Worm (Caenorhabditis elegans) whole organism, mixed stage, embryonic: Measurements from ENCODE around the gene Y32G9A.2.

Source experiments
- M03D4.4 ChIP-seq: sonication (generic microtip); optimal IDR thresholded peaks from 2 replicates; lab custom pipeline; 2017; ENCODE audit warnings: mild to moderate bottlenecking, missing genetic modification characterization, missing compliant biosample characterization
- blmp-1 ChIP-seq: fragments of 150-350 bp; optimal IDR thresholded peaks from 2 replicates; lab custom pipeline; 2014; ENCODE audit warnings: missing biosample characterization, missing genetic modification characterization
- ces-1 ChIP-seq: fragments of 150-350 bp; optimal IDR thresholded peaks from 2 replicates; lab custom pipeline; 2014; ENCODE audit warnings: missing biosample characterization, missing genetic modification reagents, missing genetic modification characterization
- lin-13 ChIP-seq: fragments of 150-350 bp; optimal IDR thresholded peaks from 2 replicates; lab custom pipeline; 2014; ENCODE audit warnings: missing biosample characterization, missing genetic modification characterization
- mls-2 ChIP-seq: sonication (generic microtip); optimal IDR thresholded peaks from 2 replicates; lab custom pipeline; 2016; ENCODE audit warnings: mild to moderate bottlenecking, missing genetic modification characterization, moderate library complexity, missing compliant biosample characterization
- nhr-12 ChIP-seq: fragments of 150-350 bp; optimal IDR thresholded peaks from 2 replicates; lab custom pipeline; 2014; ENCODE audit warnings: missing biosample characterization, missing genetic modification characterization
- nhr-237 ChIP-seq: fragments of 150-350 bp; optimal IDR thresholded peaks from 2 replicates; lab custom pipeline; 2014; ENCODE audit warnings: missing biosample characterization, missing genetic modification characterization
- nhr-76 ChIP-seq: sonication (generic microtip); optimal IDR thresholded peaks from 2 replicates; lab custom pipeline; 2017; ENCODE audit warnings: missing biosample characterization, missing genetic modification characterization
- snpc-4 ChIP-seq: fragments of 150-350 bp; optimal IDR thresholded peaks from 2 replicates; lab custom pipeline; 2014; ENCODE audit warnings: missing biosample characterization, missing genetic modification characterization
- unc-39 ChIP-seq: fragments of 150-350 bp; optimal IDR thresholded peaks from 2 replicates; lab custom pipeline; 2014; ENCODE audit warnings: missing biosample characterization, missing genetic modification characterization
- unc-62 ChIP-seq: fragments of 150-350 bp; optimal IDR thresholded peaks from 2 replicates; lab custom pipeline; 2014; ENCODE audit warnings: missing biosample characterization, missing genetic modification reagents, missing genetic modification characterization
- ztf-11 ChIP-seq: fragments of 150-350 bp; optimal IDR thresholded peaks from 2 replicates; lab custom pipeline; 2014; ENCODE audit warnings: missing biosample characterization, missing genetic modification characterization

- TF ChIP-seq nhr-237 (tag; lab: Kevin White, UChicago) (no peak), ces-1 (GFP tag; lab: Kevin White, UChicago) (no peak), snpc-4 (tag; lab: Kevin White, UChicago) (no peak), blmp-1 (tag; lab: Kevin White, UChicago) (no peak), unc-62 (GFP tag; lab: Kevin White, UChicago) (no peak), unc-39 (tag; lab: Kevin White, UChicago) (no peak), nhr-76 (tag; lab: Kevin White, UChicago) (no peak), ztf-11 (tag; lab: Kevin White, UChicago) (no peak), M03D4.4 (tag; lab: Kevin White, UChicago) (no peak), lin-13 (tag; lab: Kevin White, UChicago) (no peak), mls-2 (no peak), nhr-12 (tag; lab: Kevin White, UChicago) (no peak)
Measured at ce11 chrV:1883131-1883530, 35.2 kb upstream of the Y32G9A.2 start.
